Worm (Caenorhabditis elegans) whole organism, L1 larva: ENCODE measurements around the gene K10H10.7.

Source experiments
- ama-1 ChIP-seq: fragments of 150-350 bp; optimal IDR thresholded peaks from 2 replicates; lab custom pipeline; 2014
- nhr-237 ChIP-seq: fragments of 150-350 bp; optimal IDR thresholded peaks from 2 replicates; lab custom pipeline; 2014; ENCODE audit warnings: missing biosample characterization, missing genetic modification characterization
- swsn-7 ChIP-seq: sonication (generic microtip); optimal IDR thresholded peaks from 2 replicates; lab custom pipeline; 2016; ENCODE audit warnings: missing genetic modification characterization, missing compliant biosample characterization
- unc-62 ChIP-seq: fragments of 150-350 bp; optimal IDR thresholded peaks from 2 replicates; lab custom pipeline; 2014; ENCODE audit warnings: missing biosample characterization, missing genetic modification reagents, missing genetic modification characterization

ce11 chrII:14522037-14522436 is 14.6 kb upstream of the K10H10.7 start, which contains the start of gene btb-19:
- TF ChIP-seq swsn-7: no peak
- no peak for TF ChIP-seq unc-62 (GFP tag; lab: Kevin White, UChicago)
- TF ChIP-seq nhr-237 (tag; lab: Kevin White, UChicago): no peak
- no peak for TF ChIP-seq ama-1 (lab: Kevin White, UChicago)
